Worm (Caenorhabditis elegans) whole organism, young adult: ENCODE data around the gene osgn-1.

Experiments used
- B0035.1 ChIP-seq: sonication (generic microtip); optimal IDR thresholded peaks from 2 replicates; lab custom pipeline; 2016; ENCODE audit warnings: missing genetic modification characterization, mild to moderate bottlenecking, missing compliant biosample characterization, missing genotype, missing genetic modification reagents
- akir-1 ChIP-seq: fragments of 200-800 bp; sonication (Bioruptor generic); optimal IDR thresholded peaks from 2 replicates; lab custom pipeline; 2018; ENCODE audit warnings: mild to moderate bottlenecking, missing genetic modification characterization, moderate library complexity, missing compliant biosample characterization
- aptf-3 ChIP-seq: fragments of 200-800 bp; sonication (Bioruptor generic); IDR thresholded peaks from 2 replicates; pipeline ENCODE4 v1.3.6; 2022; ENCODE audit warnings: missing genetic modification characterization, missing compliant biosample characterization
- ekl-4 ChIP-seq: fragments of 200-800 bp; sonication (Bioruptor generic); IDR thresholded peaks from 2 replicates; pipeline ENCODE4 v1.3.6; 2022; ENCODE audit warnings: missing genetic modification reagents, missing genetic modification characterization, missing compliant biosample characterization
- lin-40 ChIP-seq: sonication (generic microtip); optimal IDR thresholded peaks from 2 replicates; lab custom pipeline; 2016; ENCODE audit warnings: missing genetic modification characterization, mild to moderate bottlenecking, missing compliant biosample characterization, missing genotype, missing genetic modification reagents
- ztf-25 ChIP-seq: fragments of 200-800 bp; sonication (Bioruptor generic); IDR thresholded peaks from 2 replicates; pipeline ENCODE4 v1.3.6; 2022; ENCODE audit warnings: missing genetic modification reagents, missing genetic modification characterization, missing compliant biosample characterization

- TF ChIP-seq akir-1 (no peak), aptf-3 (GFP tag; lab: Robert Waterston, UW) (no peak), lin-40 (tag; lab: Kevin White, UChicago) (no peak), B0035.1 (tag; lab: Kevin White, UChicago) (no peak), ztf-25 (GFP tag; lab: Robert Waterston, UW) (no peak), ekl-4 (GFP tag; lab: Robert Waterston, UW) (no peak)
Observed at ce11 chrIV:4254989-4255582, 47.9 kb downstream of the osgn-1 start.
